Worm (Caenorhabditis elegans) whole organism, early embryonic: Measurements from ENCODE around the gene C45G9.6.
"Not testable (repeated sequence)": the region's sequence is repeated elsewhere in the genome, so short reads cannot be mapped to it uniquely, and the experiment has no call there.

Experiments
- B0310.2 ChIP-seq: sonication (generic microtip); optimal IDR thresholded peaks from 2 replicates; lab custom pipeline; 2016; ENCODE audit warnings: mild to moderate bottlenecking, missing genetic modification characterization, missing compliant biosample characterization
- F13C5.2 ChIP-seq: sonication (generic microtip); optimal IDR thresholded peaks from 2 replicates; lab custom pipeline; 2017; ENCODE audit warnings: mild to moderate bottlenecking, missing genetic modification characterization, inconsistent platforms, missing compliant biosample characterization
- aly-1 ChIP-seq: sonication (generic microtip); optimal IDR thresholded peaks from 2 replicates; lab custom pipeline; 2016; ENCODE audit warnings: missing genetic modification characterization, missing compliant biosample characterization
- ama-1 ChIP-seq: fragments of 150-350 bp; optimal IDR thresholded peaks from 2 replicates; lab custom pipeline; 2014
- ceh-36 ChIP-seq: sonication (generic microtip); optimal IDR thresholded peaks from 2 replicates; lab custom pipeline; 2016; ENCODE audit warnings: missing genetic modification characterization, inconsistent platforms, missing compliant biosample characterization
- ets-7 ChIP-seq: sonication (generic microtip); optimal IDR thresholded peaks from 2 replicates; lab custom pipeline; 2016; ENCODE audit warnings: missing genotype, missing genetic modification characterization, missing compliant biosample characterization
- flt-1 ChIP-seq: fragments of 200-800 bp; sonication (Bioruptor generic); IDR thresholded peaks from 2 replicates; pipeline ENCODE4 v1.3.6; 2022; ENCODE audit warnings: missing genetic modification characterization, missing compliant biosample characterization
- hnd-1 ChIP-seq: sonication (generic microtip); optimal IDR thresholded peaks from 2 replicates; lab custom pipeline; 2016; ENCODE audit warnings: missing genetic modification characterization, missing compliant biosample characterization
- pes-1 ChIP-seq: fragments of 200-800 bp; sonication (Bioruptor generic); IDR thresholded peaks from 2 replicates; pipeline ENCODE4 v1.3.6; 2022; ENCODE audit warnings: missing genetic modification reagents, missing genetic modification characterization, missing compliant biosample characterization
- scrt-1 ChIP-seq: fragments of 200-800 bp; sonication (Bioruptor generic); IDR thresholded peaks from 2 replicates; pipeline ENCODE4 v1.3.6; 2022; ENCODE audit warnings: missing genetic modification characterization, missing compliant biosample characterization
- tbx-11 ChIP-seq: fragments of 200-800 bp; sonication (Bioruptor generic); IDR thresholded peaks from 2 replicates; pipeline ENCODE4 v1.3.6; 2022; ENCODE audit warnings: missing genetic modification characterization, missing compliant biosample characterization
- tbx-37 ChIP-seq: fragments of 200-800 bp; sonication (Bioruptor generic); conservative IDR thresholded peaks from 2 replicates; pipeline ENCODE4 v1.3.6; 2022; ENCODE audit warnings: missing genetic modification reagents, missing genetic modification characterization, missing compliant biosample characterization
- tra-4 ChIP-seq: sonication (generic microtip); optimal IDR thresholded peaks from 2 replicates; lab custom pipeline; 2017; ENCODE audit warnings: missing genetic modification characterization, missing compliant biosample characterization

ce11 chrIII:5031375-5031836, 4.9 kb upstream of the C45G9.6 start:
- peak; percentile 90 for TF ChIP-seq tbx-37 (GFP tag; lab: Robert Waterston, UW)
- TF ChIP-seq B0310.2 (tag; lab: Kevin White, UChicago), result peak; percentile 80
- TF ChIP-seq F13C5.2 (tag; lab: Kevin White, UChicago), result peak; percentile 91
- TF ChIP-seq tra-4, result peak; percentile 83
- TF ChIP-seq ama-1 (lab: Kevin White, UChicago), result not testable (repeated sequence)
- TF ChIP-seq ets-7 (tag; lab: Kevin White, UChicago), result peak; percentile 85
- peak; percentile 88 for TF ChIP-seq scrt-1 (GFP tag; lab: Robert Waterston, UW)
- TF ChIP-seq tbx-11 (GFP tag; lab: Robert Waterston, UW), result peak; percentile 90
- peak; percentile 82 for TF ChIP-seq flt-1 (GFP tag; lab: Robert Waterston, UW)
- TF ChIP-seq aly-1 (tag; lab: Kevin White, UChicago), result peak; percentile 97
- peak; percentile 65 for TF ChIP-seq hnd-1
- TF ChIP-seq ceh-36 (tag; lab: Kevin White, UChicago), result peak; percentile 82
- peak; percentile 90 for TF ChIP-seq pes-1 (GFP tag; lab: Robert Waterston, UW)
